Fruit fly (Drosophila melanogaster) whole organism, embryonic: ENCODE measurements around the gene nerfin-2.

ENCODE experiments used
- Atf3 ChIP-seq: fragments of 200-800 bp; sonication (Bioruptor generic); optimal IDR thresholded peaks from 3 replicates; lab custom pipeline; 2016; ENCODE audit warnings: missing biosample characterization, missing genetic modification characterization
- CG11247 ChIP-seq: fragments of 200-800 bp; sonication (Bioruptor generic); IDR thresholded peaks from 2 replicates; pipeline ENCODE4 v1.3.6; 2022; ENCODE audit warnings: missing biosample characterization, missing genetic modification characterization
- CG11456 ChIP-seq: fragments of 200-800 bp; sonication (Bioruptor generic); IDR thresholded peaks from 3 replicates; pipeline ENCODE4 v1.3.6; 2022; ENCODE audit warnings: missing biosample characterization, missing genetic modification characterization
- CG11560 ChIP-seq: fragments of 200-800 bp; sonication (Bioruptor generic); IDR thresholded peaks from 3 replicates; pipeline ENCODE4 v1.3.6; 2022; ENCODE audit warnings: missing biosample characterization, missing genetic modification characterization
- CG12236 ChIP-seq: fragments of 200-800 bp; sonication (Bioruptor generic); optimal IDR thresholded peaks from 2 replicates; lab custom pipeline; 2016; ENCODE audit warnings: missing biosample characterization, missing genetic modification characterization
- CG13287 ChIP-seq: fragments of 200-800 bp; sonication (Bioruptor generic); IDR thresholded peaks from 2 replicates; pipeline ENCODE4 v1.3.6; 2022; ENCODE audit warnings: missing biosample characterization, missing genetic modification characterization; ENCODE audit not compliant: partially characterized antibody
- CG13894 ChIP-seq: fragments of 200-800 bp; sonication (Bioruptor generic); optimal IDR thresholded peaks from 3 replicates; lab custom pipeline; 2018; ENCODE audit warnings: missing biosample characterization, mild to moderate bottlenecking, missing genetic modification characterization, moderate library complexity
- CG14014 ChIP-seq: fragments of 200-800 bp; sonication (Bioruptor generic); IDR thresholded peaks from 2 replicates; pipeline ENCODE4 v1.3.6; 2022; ENCODE audit warnings: missing biosample characterization, missing genetic modification characterization
- CG16863 ChIP-seq: fragments of 200-800 bp; sonication (Bioruptor generic); optimal IDR thresholded peaks from 3 replicates; lab custom pipeline; 2016; ENCODE audit warnings: missing biosample characterization, missing genetic modification characterization
- CG17186 ChIP-seq: fragments of 200-800 bp; sonication (Bioruptor generic); optimal IDR thresholded peaks from 3 replicates; lab custom pipeline; 2017; ENCODE audit warnings: missing biosample characterization, missing genetic modification reagents, missing genetic modification characterization
- CG17385 ChIP-seq: fragments of 200-800 bp; sonication (Bioruptor generic); optimal IDR thresholded peaks from 3 replicates; lab custom pipeline; 2018; ENCODE audit warnings: missing biosample characterization, mild to moderate bottlenecking, missing genetic modification characterization
- CG17802 ChIP-seq: fragments of 200-800 bp; sonication (Bioruptor generic); optimal IDR thresholded peaks from 2 replicates; lab custom pipeline; 2018; ENCODE audit warnings: missing biosample characterization, mild to moderate bottlenecking, missing genetic modification characterization, moderate library complexity
- CG2129 ChIP-seq: fragments of 200-800 bp; sonication (Bioruptor generic); IDR thresholded peaks from 2 replicates; pipeline ENCODE4 v1.3.6; 2022; ENCODE audit warnings: missing biosample characterization, missing genetic modification characterization; ENCODE audit not compliant: partially characterized antibody
- CG2712 ChIP-seq: fragments of 200-800 bp; optimal IDR thresholded peaks from 3 replicates; lab custom pipeline; 2019; ENCODE audit warnings: missing biosample characterization, mild to moderate bottlenecking, missing genetic modification characterization, moderate library complexity
- CG33557 ChIP-seq: fragments of 200-800 bp; sonication (Bioruptor generic); optimal IDR thresholded peaks from 2 replicates; lab custom pipeline; 2019; ENCODE audit warnings: missing biosample characterization, mild to moderate bottlenecking, missing genetic modification characterization, moderate library complexity
- CG3726 ChIP-seq: fragments of 200-800 bp; sonication (Bioruptor generic); IDR thresholded peaks from 3 replicates; pipeline ENCODE4, ENCODE4 v1.3.6; 2022; ENCODE audit warnings: missing biosample characterization, missing genetic modification characterization
- CG4404 ChIP-seq: fragments of 200-800 bp; sonication (Bioruptor generic); IDR thresholded peaks from 2 replicates; pipeline ENCODE4 v1.3.6; 2022; ENCODE audit warnings: missing biosample characterization, missing genetic modification characterization
- CG6254 ChIP-seq: fragments of 200-800 bp; sonication (Bioruptor generic); optimal IDR thresholded peaks from 3 replicates; lab custom pipeline; 2017; ENCODE audit warnings: mild to moderate bottlenecking, missing biosample characterization, missing genetic modification reagents, missing genetic modification characterization
- CG8765 ChIP-seq: fragments of 200-800 bp; sonication (Bioruptor generic); IDR thresholded peaks from 2 replicates; pipeline ENCODE4 v1.3.6; 2022; ENCODE audit warnings: missing biosample characterization, missing genetic modification characterization
- Chrac-16 ChIP-seq: fragments of 200-800 bp; sonication (Bioruptor generic); optimal IDR thresholded peaks from 3 replicates; lab custom pipeline; 2016; ENCODE audit warnings: missing biosample characterization, missing genetic modification characterization
- D ChIP-seq, 2 experiments: fragments of 200-800 bp in 1 of 2; fragments of >200 bp in 1 of 2; sonication (Bioruptor generic) in 1 of 2; optimal IDR thresholded peaks; 2 replicates in 1 of 2; 3 replicates in 1 of 2; lab custom pipeline; 2017; ENCODE audit warnings: mild to moderate bottlenecking in 1 of 2, missing biosample characterization in 1 of 2, missing genetic modification characterization in 1 of 2, missing genetic modification reagents in 1 of 2
- Dip2 ChIP-seq: fragments of 200-800 bp; sonication (Bioruptor generic); IDR thresholded peaks from 2 replicates; pipeline ENCODE4 v1.3.6; 2022; ENCODE audit warnings: missing biosample characterization, missing genetic modification characterization
- Ets97D ChIP-seq: fragments of 200-800 bp; sonication (Bioruptor generic); optimal IDR thresholded peaks from 3 replicates; lab custom pipeline; 2016; ENCODE audit warnings: missing biosample characterization, missing genetic modification characterization
- H2.0 ChIP-seq: fragments of 200-800 bp; sonication (Bioruptor generic); IDR thresholded peaks from 2 replicates; pipeline ENCODE4 v1.3.6; 2022; ENCODE audit warnings: missing biosample characterization, missing genetic modification characterization
- Med ChIP-seq: fragments of 200-800 bp; sonication (Bioruptor generic); peaks from one replicate; lab custom pipeline; 2016; ENCODE audit warnings: missing biosample characterization, missing genetic modification characterization, mild to moderate bottlenecking, inconsistent platforms, moderate library complexity
- Myb ChIP-seq: fragments of 200-800 bp; sonication (Bioruptor generic); optimal IDR thresholded peaks from 2 replicates; lab custom pipeline; 2016; ENCODE audit warnings: missing biosample characterization, missing genetic modification characterization
- PHDP ChIP-seq: fragments of 200-800 bp; sonication (Bioruptor generic); optimal IDR thresholded peaks from 3 replicates; lab custom pipeline; 2018; ENCODE audit warnings: missing biosample characterization, mild to moderate bottlenecking, missing genetic modification characterization, moderate library complexity
- Ptx1 ChIP-seq: fragments of 200-800 bp; sonication (Bioruptor generic); IDR thresholded peaks from 2 replicates; pipeline ENCODE4 v1.3.6; 2022; ENCODE audit warnings: missing biosample characterization, missing genetic modification characterization
- Sry-β ChIP-seq: fragments of 200-800 bp; sonication (Bioruptor generic); optimal IDR thresholded peaks from 2 replicates; lab custom pipeline; 2018; ENCODE audit warnings: missing biosample characterization, mild to moderate bottlenecking, missing genetic modification characterization, moderate library complexity
- ab ChIP-seq: fragments of 200-800 bp; sonication (Bioruptor generic); optimal IDR thresholded peaks from 2 replicates; lab custom pipeline; 2016; ENCODE audit warnings: missing biosample characterization, missing genetic modification characterization
- amos ChIP-seq: fragments of 200-800 bp; sonication (Bioruptor generic); IDR thresholded peaks from 2 replicates; pipeline ENCODE4 v1.3.6; 2022; ENCODE audit warnings: missing biosample characterization, missing genetic modification characterization; ENCODE audit not compliant: partially characterized antibody
- ato ChIP-seq: fragments of 200-800 bp; sonication (Bioruptor generic); IDR thresholded peaks from 2 replicates; pipeline ENCODE4 v1.3.6; 2022; ENCODE audit warnings: missing biosample characterization, missing genetic modification characterization; ENCODE audit not compliant: partially characterized antibody
- btn ChIP-seq: fragments of 200-800 bp; sonication (Bioruptor generic); optimal IDR thresholded peaks from 2 replicates; lab custom pipeline; 2016; ENCODE audit warnings: missing biosample characterization, missing genetic modification characterization
- da ChIP-seq: fragments of 200-800 bp; sonication (Bioruptor generic); optimal IDR thresholded peaks from 2 replicates; lab custom pipeline; 2016; ENCODE audit warnings: missing biosample characterization, missing genetic modification characterization
- gcm2 ChIP-seq: fragments of 200-800 bp; sonication (Bioruptor generic); optimal IDR thresholded peaks from 2 replicates; lab custom pipeline; 2016; ENCODE audit warnings: missing biosample characterization, missing genetic modification characterization
- jumu ChIP-seq: fragments of 200-800 bp; sonication (Bioruptor generic); optimal IDR thresholded peaks from 3 replicates; lab custom pipeline; 2016; ENCODE audit warnings: missing biosample characterization, missing genetic modification characterization
- otp ChIP-seq: fragments of 200-800 bp; sonication (Bioruptor generic); IDR thresholded peaks from 3 replicates; pipeline ENCODE4, ENCODE4 v1.3.6; 2022; ENCODE audit warnings: missing biosample characterization, missing genetic modification characterization
- peb ChIP-seq: fragments of 200-800 bp; sonication (Bioruptor generic); IDR thresholded peaks from 2 replicates; pipeline ENCODE4 v1.3.6; 2022; ENCODE audit warnings: missing biosample characterization, missing genetic modification characterization
- pzg ChIP-seq: fragments of 200-800 bp; sonication (Bioruptor generic); optimal IDR thresholded peaks from 3 replicates; lab custom pipeline; 2018; ENCODE audit warnings: missing biosample characterization, mild to moderate bottlenecking, missing genetic modification characterization, moderate library complexity
- seq ChIP-seq: fragments of 200-800 bp; sonication (Bioruptor generic); IDR thresholded peaks from 2 replicates; pipeline ENCODE4 v1.3.6; 2022; ENCODE audit warnings: missing biosample characterization, missing genetic modification characterization
- so ChIP-seq: fragments of 200-800 bp; sonication (Bioruptor generic); IDR thresholded peaks from 3 replicates; pipeline ENCODE4 v1.3.6; 2022; ENCODE audit warnings: missing biosample characterization, missing genetic modification characterization
- tin ChIP-seq: fragments of 200-800 bp; sonication (Bioruptor generic); optimal IDR thresholded peaks from 3 replicates; lab custom pipeline; 2016; ENCODE audit warnings: missing biosample characterization, missing genetic modification characterization
- twi ChIP-seq: fragments of 200-800 bp; optimal IDR thresholded peaks from 2 replicates; lab custom pipeline; 2019; ENCODE audit warnings: missing biosample characterization, mild to moderate bottlenecking, missing genetic modification characterization, moderate library complexity
- unc-4 ChIP-seq: fragments of 200-800 bp; sonication (Bioruptor generic); IDR thresholded peaks from 2 replicates; pipeline ENCODE4 v1.3.6; 2022; ENCODE audit warnings: missing biosample characterization, missing genetic modification characterization; ENCODE audit not compliant: partially characterized antibody
- yki ChIP-seq: fragments of >200 bp; optimal IDR thresholded peaks from 3 replicates; lab custom pipeline; 2018
- zen ChIP-seq: fragments of 200-800 bp; sonication (Bioruptor generic); optimal IDR thresholded peaks from 3 replicates; lab custom pipeline; 2018; ENCODE audit warnings: missing biosample characterization, mild to moderate bottlenecking, missing genetic modification characterization, moderate library complexity
- zen2 ChIP-seq: fragments of 200-800 bp; sonication (Bioruptor generic); IDR thresholded peaks from 3 replicates; pipeline ENCODE4 v1.3.6; 2022; ENCODE audit warnings: missing biosample characterization, missing genetic modification characterization; ENCODE audit not compliant: partially characterized antibody
- zfh2 ChIP-seq: fragments of 200-800 bp; sonication (Bioruptor generic); optimal IDR thresholded peaks from 2 replicates; lab custom pipeline; 2016; ENCODE audit warnings: missing biosample characterization, missing genetic modification characterization

nerfin-2 gene

DNA sequence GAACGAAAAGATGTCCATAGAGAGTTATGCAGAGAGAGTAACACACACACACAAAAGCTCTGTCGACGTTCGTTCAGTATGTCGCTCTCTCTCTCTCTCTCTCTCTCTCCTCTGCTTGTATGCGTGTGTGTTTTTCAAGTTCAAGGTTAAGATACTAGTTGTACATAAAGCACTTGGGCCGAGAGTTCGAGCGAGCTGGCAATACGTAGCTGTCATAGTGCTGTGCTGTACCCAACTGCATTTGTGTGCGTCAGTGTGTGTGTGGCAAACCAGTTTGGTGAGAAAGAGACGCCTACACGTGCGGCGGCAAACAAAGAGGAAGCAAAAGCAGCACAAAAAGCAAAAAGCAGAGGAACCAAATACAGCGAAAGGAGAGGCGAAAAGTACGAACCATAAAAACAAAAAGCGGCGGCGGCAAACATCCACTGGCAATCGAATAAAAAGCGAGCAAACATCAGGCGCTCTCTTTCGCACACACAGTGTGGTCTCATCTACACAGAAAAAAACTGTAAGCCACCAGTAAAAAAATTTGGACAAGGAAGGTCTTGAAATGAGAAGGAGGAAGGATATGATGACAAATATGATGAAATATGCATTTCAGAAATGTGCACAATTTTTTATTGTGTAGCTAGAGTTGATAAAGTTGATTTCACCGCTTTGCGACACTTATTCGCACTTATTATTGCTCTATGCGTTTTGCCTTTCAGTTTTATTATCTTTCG lies 16.4 kb downstream of the nerfin-2 start (continued):
- TF ChIP-seq ato (no peak), yki (peak; percentile 4), peb (0 out of 2 replicates have a peak, but pooled peaks have one; percentile 11), CG33557 (no peak), CG17802 (tag; lab: Kevin White, UChicago) (no peak), CG8765 (GFP tag; lab: Robert Waterston, UW) (peak; percentile 57; the same call in 1 of the 2 replicates), CG17385 (GFP tag; lab: Kevin White, UChicago) (peak; percentile 52), ab (GFP tag; lab: Kevin White, UChicago) (peak; percentile 59), amos (GFP tag; lab: Robert Waterston, UW) (no peak), jumu (GFP tag; lab: Kevin White, UChicago) (peak; percentile 68), CG2712 (peak; percentile 45), Chrac-16 (GFP tag; lab: Kevin White, UChicago) (peak; percentile 21), Dip2 (GFP tag; lab: Robert Waterston, UW) (no peak), Myb (GFP tag; lab: Kevin White, UChicago) (peak; percentile 57), zen (tag; lab: Kevin White, UChicago) (no peak), otp (no peak), Atf3 (GFP tag; lab: Kevin White, UChicago) (peak; percentile 6), CG13894 (tag; lab: Kevin White, UChicago) (no peak), D (optimal IDR thresholded peaks at IDR 0.05; lab: Kevin White, UChicago) (no peak), D (GFP tag; optimal IDR thresholded peaks at IDR 0.05; lab: Kevin White, UChicago) (no peak), CG11560 (tag; lab: Robert Waterston, UW) (0 out of 3 replicates have a peak, but pooled peaks have one; percentile 34), CG11456 (GFP tag; lab: Robert Waterston, UW) (peak; percentile 78), seq (peak; percentile 76), CG6254 (GFP tag; lab: Kevin White, UChicago) (no peak), Med (GFP tag; lab: Kevin White, UChicago) (peak; percentile 96), unc-4 (GFP tag; lab: Robert Waterston, UW) (0 out of 2 replicates have a peak, but pooled peaks have one; percentile 23), CG3726 (GFP tag; lab: Robert Waterston, UW) (0 out of 3 replicates have a peak, but pooled peaks have one; percentile 50), tin (GFP tag; lab: Kevin White, UChicago) (peak; percentile 65), CG12236 (peak; percentile 23), CG2129 (GFP tag; lab: Robert Waterston, UW) (no peak), btn (GFP tag; lab: Kevin White, UChicago) (peak; percentile 21), twi (tag; lab: Kevin White, UChicago) (no peak), CG14014 (GFP tag; lab: Robert Waterston, UW) (peak; percentile 61), gcm2 (GFP tag; lab: Kevin White, UChicago) (peak; percentile 56), CG11247 (peak; percentile 64), PHDP (tag; lab: Kevin White, UChicago) (peak; percentile 44), CG17186 (GFP tag; lab: Kevin White, UChicago) (no peak), Ptx1 (GFP tag; lab: Robert Waterston, UW) (peak; percentile 75), pzg (GFP tag; lab: Kevin White, UChicago) (no peak), da (GFP tag; lab: Kevin White, UChicago) (peak; percentile 54), CG16863 (GFP tag; lab: Kevin White, UChicago) (peak; percentile 55), so (GFP tag; lab: Robert Waterston, UW) (0 out of 3 replicates have a peak, but pooled peaks have one; percentile 61), zfh2 (GFP tag; lab: Kevin White, UChicago) (peak; percentile 71), CG4404 (GFP tag; lab: Robert Waterston, UW) (peak; percentile 28; the same call in 1 of the 2 replicates), Sry-β (no peak), CG13287 (no peak; the same call in 1 of the 2 replicates), zen2 (GFP tag; lab: Robert Waterston, UW) (0 out of 3 replicates have a peak, but pooled peaks have one; percentile 11), Ets97D (GFP tag; lab: Kevin White, UChicago) (peak; percentile 19), H2.0 (GFP tag; lab: Robert Waterston, UW) (peak; percentile 67)
